Worm (Caenorhabditis elegans): ENCODE measurements around the gene srh-201.

DNA sequence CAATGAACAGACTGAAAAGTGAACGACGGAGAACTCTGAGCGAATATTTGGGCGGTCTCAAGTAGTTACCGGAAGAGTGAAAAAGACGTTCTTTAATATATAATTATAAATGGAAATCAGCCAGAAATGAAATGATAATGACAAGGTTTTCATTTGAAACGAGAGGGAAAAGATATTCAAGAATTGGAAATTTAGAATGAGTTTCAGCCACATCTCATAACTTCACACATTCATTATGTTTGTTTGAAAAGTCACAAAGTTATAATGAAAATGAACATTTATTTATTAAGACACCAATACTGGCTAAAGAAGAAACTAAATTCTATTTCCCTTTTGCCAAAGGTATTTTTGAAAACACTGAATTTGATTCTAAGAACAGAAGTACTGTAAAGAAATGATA, 37.4 kb upstream of the srh-201 start, which contains the start of gene C25E10.7:
- TF ChIP-seq mel-28 (tag; optimal IDR thresholded peaks at IDR 0.05; ENCODE audit: borderline replicate concordance), result no peak
- TF ChIP-seq rpc-1 (optimal IDR thresholded peaks at IDR 0.05), result no peak
- no peak for TF ChIP-seq rpc-1 (tag; optimal IDR thresholded peaks at IDR 0.05)
- TF ChIP-seq ccch-3 (GFP tag; optimal IDR thresholded peaks at IDR 0.05), result no peak
- TF ChIP-seq somi-1 (GFP tag; optimal IDR thresholded peaks at IDR 0.05), result no peak
- no peak for TF ChIP-seq nfyb-1 (GFP tag; IDR thresholded peaks at IDR 0.05)
- no peak for TF ChIP-seq efl-1 (GFP tag; optimal IDR thresholded peaks at IDR 0.05)

All from whole organism, young adult.